Worm (Caenorhabditis elegans) whole organism, L4/young adult: ENCODE measurements around the gene Y37A1B.4.

Experiments used
- W03F9.2 ChIP-seq: fragments of 150-350 bp; optimal IDR thresholded peaks from 2 replicates; lab custom pipeline; 2014; ENCODE audit warnings: missing biosample characterization, missing genetic modification characterization
- dao-5 ChIP-seq: sonication (generic microtip); optimal IDR thresholded peaks from 2 replicates; lab custom pipeline; 2016; ENCODE audit warnings: missing genotype, missing genetic modification characterization, moderate library complexity, missing compliant biosample characterization
- him-1 ChIP-seq: sonication (generic microtip); optimal IDR thresholded peaks from 2 replicates; lab custom pipeline; 2016; ENCODE audit warnings: missing genotype, missing genetic modification reagents, missing genetic modification characterization, missing compliant biosample characterization

The Y37A1B.4 gene

DNA sequence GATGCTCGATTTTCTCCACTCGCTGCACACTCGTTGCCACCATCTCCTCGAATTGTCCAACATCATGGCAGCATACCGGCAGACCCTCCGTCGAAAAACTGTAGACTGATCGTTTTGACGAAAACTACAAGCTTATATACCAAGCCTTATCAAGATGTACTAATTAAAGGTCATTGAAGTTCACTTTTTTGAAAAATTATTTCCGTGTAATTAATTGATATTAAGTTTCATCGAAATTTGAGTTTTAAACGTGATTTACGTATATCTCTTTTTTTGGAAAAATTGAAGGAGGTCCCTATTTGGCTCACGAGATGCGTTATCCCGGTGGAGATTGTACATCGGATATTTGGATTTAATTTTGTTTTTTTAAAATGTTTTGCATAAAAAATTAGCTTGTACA lies at the start of gene Y37A1B.4:
TSS of gene Y37A1B.4 (minus strand) at position 101 of the 400 bp plus-strand sequence.
- TF ChIP-seq him-1 (tag; lab: Kevin White, UChicago): no peak
- TF ChIP-seq dao-5: no peak
- no peak for TF ChIP-seq W03F9.2 (tag; lab: Kevin White, UChicago)

DNA sequence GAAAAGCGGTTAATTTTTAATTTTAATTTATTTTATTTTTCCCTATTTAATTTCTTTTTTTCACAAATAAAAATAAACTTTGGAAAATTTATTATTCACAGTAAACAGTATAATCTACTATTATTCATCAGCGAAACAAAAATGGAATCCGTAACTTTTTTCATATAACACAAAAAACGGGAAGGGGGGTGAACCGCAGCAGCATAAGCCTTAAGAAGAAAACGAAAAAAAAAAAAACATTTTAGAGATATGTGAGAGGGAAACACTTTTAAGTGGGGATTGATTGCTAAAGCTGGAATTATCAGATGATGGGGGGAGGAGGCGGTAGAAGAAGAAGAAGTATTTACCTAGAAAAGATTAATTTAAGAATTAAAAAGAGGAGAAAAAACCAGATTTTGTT lies 47.1 kb upstream of the Y37A1B.4 start:
- no peak for TF ChIP-seq him-1 (tag; lab: Kevin White, UChicago)
- TF ChIP-seq W03F9.2 (tag; lab: Kevin White, UChicago): no peak
- no peak for TF ChIP-seq dao-5

DNA sequence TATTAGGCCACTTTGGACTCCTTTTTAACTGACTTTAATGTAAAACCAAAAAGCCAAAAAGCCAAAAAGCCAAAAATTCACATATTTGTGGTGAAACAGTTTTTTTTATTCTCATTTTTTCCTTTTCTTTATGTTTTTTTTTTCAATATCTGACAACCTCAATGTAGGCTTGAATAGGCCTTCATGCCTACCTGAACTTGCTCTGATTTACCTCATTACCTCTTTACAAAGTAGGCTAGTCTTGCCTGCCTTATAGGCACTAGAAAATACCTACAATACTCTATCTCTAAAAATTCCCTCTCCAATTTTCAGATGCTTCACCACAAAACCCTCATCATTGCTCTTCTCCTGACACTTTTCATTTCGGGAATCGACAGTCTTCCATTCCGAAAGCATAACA lies 45.8 kb upstream of the Y37A1B.4 start, which contains the start of gene ins-34:
TSS of gene ins-34 (plus strand) at position 301 of the 400 bp plus-strand sequence.
- TF ChIP-seq W03F9.2 (tag; lab: Kevin White, UChicago): no peak
- TF ChIP-seq dao-5: no peak

DNA sequence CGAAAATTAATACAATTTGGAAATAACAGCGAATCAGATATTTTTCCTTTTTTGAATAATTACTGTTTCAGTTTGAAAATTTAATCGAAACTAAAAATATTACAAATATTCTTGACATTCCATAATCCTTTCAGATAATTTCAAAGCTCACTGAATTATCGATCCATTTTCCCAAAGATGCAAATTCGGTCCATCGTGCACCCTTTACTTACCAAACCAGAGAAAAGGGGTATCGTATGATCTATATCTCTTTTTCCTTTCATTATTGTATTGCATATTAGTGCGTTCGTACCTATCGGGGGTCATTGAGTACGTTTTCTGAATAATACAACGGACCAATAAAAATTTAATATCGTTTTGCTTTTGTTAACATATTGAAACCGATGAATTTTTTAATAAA lies 44.2 kb upstream of the Y37A1B.4 start:
- TF ChIP-seq W03F9.2 (tag; lab: Kevin White, UChicago): no peak
- TF ChIP-seq him-1 (tag; lab: Kevin White, UChicago): no peak
- TF ChIP-seq dao-5: no peak

DNA sequence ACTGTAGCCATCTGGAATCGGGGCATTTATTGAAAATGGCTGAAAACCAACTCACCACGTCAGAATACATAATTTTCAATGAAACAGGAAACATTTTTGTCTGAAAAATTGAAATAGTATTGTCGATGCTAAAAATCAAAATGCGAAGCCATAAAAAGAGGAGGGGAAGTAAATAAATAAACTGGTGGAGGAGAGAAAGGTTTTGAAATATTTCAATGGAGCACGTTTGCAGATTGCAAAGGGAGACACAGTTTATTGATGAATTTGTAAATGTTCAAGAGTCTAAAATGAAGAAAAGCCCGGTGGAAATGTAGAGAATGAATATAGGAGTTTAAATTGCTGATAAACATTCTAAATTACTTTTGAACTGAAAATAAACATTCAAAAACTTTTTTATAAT lies 42.5 kb upstream of the Y37A1B.4 start, which contains the start of gene F52B11.5:
TSS of gene F52B11.5 (minus strand) at position 178 of the 400 bp plus-strand sequence.
- TF ChIP-seq dao-5: no peak
- TF ChIP-seq him-1 (tag; lab: Kevin White, UChicago): no peak
- TF ChIP-seq W03F9.2 (tag; lab: Kevin White, UChicago): no peak

DNA sequence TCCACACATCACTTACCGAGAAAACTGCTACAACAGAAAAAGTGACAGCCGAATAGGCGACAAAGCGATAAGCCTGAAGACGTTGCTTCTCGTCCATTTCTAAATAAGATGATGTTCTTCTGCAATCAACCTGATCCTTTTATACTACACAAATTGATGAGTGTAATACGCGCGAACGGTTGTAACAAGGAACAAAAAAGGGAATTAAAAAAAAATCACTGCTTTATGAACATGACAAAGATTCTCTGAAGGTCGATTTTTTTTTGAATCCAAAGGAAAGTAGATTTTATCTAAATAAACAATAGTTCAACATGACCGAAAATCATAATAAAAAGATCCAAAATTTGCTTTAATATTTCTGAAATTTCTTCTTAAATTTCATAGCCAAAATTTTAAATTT lies 38.7 kb upstream of the Y37A1B.4 start, which contains the start of gene col-133:
TSS of gene col-133 (minus strand) at position 101 of the 400 bp plus-strand sequence.
- TF ChIP-seq him-1 (tag; lab: Kevin White, UChicago) (no peak), W03F9.2 (tag; lab: Kevin White, UChicago) (no peak), dao-5 (no peak)

DNA sequence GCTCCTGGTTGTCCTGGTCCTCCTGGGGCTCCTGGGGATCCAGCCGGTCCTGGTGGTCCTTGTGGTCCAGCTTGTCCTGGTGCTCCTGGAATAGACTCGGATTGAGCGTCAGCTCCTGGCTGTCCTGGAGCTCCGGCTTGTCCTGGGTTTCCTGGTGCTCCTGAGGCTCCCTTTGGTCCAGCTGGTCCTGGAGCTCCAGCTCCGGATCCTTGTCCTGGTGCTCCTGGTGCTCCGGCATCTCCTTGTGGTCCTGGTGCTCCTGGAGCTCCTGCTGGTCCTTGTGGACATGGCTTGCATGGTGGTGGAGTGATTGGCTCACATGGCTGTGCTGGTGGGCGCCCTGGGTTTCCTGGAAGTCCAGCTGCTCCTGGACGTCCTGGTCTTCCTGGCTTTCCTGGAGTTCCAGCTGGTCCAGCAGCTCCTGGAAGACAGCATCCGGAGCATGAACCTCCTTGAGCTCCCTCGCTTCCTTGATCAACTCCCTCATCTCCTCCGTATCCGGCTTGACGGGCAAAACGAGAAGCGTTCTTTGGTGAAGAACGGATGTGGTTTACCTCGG lies 38.1 kb upstream of the Y37A1B.4 start:
- TF ChIP-seq him-1 (tag; lab: Kevin White, UChicago) (no peak), dao-5 (no peak), W03F9.2 (tag; lab: Kevin White, UChicago) (no peak)

DNA sequence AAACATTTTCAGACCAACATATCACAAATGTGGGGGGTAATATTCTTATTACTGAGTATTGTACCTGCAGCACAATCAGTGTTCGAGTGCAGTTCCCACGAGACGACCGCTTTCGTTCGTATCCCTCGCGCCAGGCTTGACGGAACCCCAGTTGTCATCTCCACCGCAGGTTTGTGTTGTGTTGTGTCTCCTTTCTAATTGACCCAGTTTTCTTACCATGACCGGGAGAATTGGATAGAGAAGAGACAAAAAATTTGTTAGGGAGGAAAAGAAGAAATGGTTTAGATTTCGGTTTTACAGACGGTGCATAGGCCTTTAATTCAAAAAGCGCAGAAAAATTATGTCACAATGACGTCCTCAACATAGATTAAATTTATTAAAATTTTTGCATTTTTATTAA lies 30.7 kb upstream of the Y37A1B.4 start, which contains the start of gene noah-2:
TSS of gene noah-2 (plus strand) at position 13 of the 400 bp plus-strand sequence.
- TF ChIP-seq W03F9.2 (tag; lab: Kevin White, UChicago): no peak
- no peak for TF ChIP-seq him-1 (tag; lab: Kevin White, UChicago)
- no peak for TF ChIP-seq dao-5

DNA sequence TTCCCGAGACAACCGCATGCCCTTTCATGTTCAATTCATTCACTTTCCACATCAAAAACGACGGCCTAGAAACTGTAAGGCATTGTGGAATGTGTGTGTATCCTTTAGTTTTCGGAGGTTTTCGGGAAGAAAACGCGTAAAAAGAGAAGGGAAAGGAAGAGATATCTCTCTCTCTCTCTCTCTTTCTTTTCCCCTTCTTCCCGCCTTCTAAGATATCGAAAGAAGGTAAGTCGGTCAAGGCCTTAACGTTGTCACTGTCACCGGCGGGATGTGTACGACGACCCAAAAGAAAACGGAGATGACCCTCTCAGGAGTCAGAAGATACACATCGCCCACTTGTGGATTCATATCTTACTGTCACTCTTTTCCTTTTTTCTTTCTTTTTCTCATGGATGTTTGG lies 29.2 kb upstream of the Y37A1B.4 start:
- TF ChIP-seq him-1 (tag; lab: Kevin White, UChicago) (no peak), W03F9.2 (tag; lab: Kevin White, UChicago) (no peak), dao-5 (no peak)

DNA sequence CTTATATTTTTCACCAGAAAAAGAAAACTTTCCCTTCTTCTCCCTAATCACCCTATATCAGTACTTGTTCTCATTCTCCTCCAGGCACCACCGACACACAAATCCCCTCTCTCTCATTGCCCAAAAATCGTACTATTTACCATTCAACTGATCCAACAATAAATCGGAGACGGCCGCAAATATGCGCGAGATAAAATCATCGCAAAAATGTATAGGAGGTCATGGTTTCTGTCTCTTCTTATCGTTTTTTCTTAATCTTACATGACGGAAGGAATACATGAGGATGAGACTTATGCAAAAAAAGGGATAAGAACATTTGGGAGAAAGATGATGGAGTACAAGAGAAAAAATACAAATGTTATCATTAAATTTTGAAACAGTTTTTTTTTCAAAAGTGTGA lies 25.9 kb upstream of the Y37A1B.4 start:
- no peak for TF ChIP-seq W03F9.2 (tag; lab: Kevin White, UChicago)
- no peak for TF ChIP-seq him-1 (tag; lab: Kevin White, UChicago)
- TF ChIP-seq dao-5: no peak

DNA sequence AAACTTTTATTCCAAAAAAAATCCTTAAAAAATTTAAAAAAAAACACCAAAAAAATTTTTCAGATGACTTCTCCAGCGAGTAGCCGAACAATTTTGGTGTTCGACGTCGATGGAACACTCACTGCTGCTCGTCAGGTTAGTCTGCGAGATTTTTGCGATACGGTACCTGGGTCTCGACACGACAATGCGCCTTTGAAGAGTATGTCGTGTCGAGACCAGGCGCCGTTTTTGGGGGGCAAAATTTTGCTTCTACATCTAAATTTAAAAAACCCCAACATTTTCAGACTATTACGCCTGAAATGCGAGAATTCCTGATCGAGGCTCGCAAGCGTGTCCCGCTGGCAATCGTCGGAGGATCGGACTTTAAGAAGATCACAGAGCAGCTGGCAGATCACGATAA lies 23.0 kb upstream of the Y37A1B.4 start, which contains the start of gene F52B11.2:
TSS of gene F52B11.2 (plus strand) at position 64 of the 400 bp plus-strand sequence.
- TF ChIP-seq him-1 (tag; lab: Kevin White, UChicago): no peak
- TF ChIP-seq dao-5: no peak
- no peak for TF ChIP-seq W03F9.2 (tag; lab: Kevin White, UChicago)

DNA sequence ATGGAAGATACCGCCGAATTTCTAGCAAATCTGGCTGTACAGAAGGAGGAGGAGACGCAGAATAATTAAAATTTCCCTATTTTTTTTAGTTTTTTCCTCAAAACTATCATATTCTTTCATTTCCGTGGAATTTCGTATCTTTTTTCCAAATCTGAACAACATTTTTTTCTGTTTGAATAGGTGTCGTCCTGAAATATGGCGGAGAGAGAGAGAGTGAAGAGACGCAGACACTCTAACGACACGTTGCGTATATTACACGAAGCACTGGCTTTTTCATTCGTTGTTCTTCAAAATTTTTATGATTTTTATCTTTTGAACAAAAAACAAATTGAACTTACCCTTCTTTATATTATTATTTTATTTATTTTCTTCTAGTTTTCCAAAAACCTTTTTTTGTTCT lies 22.4 kb upstream of the Y37A1B.4 start:
- TF ChIP-seq him-1 (tag; lab: Kevin White, UChicago) (no peak), dao-5 (no peak), W03F9.2 (tag; lab: Kevin White, UChicago) (no peak)

DNA sequence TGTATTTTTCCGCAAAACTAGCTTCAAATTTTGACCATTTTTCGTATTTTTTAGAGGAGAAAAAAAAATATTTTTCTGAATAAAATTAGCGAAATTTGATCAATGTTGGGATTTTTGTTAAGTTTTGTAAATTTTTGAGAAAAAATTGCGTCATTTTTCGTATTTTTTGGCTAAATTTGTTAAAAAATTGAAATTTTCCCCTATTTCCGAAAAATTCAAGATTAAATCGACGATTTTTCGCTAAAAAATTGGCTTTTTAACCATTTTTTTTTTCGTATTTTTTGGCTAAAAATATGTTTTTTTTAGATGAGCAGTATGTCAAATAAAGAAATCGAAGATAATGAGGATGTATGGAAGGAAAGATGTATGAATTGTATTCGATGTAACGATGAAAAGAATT lies 16.6 kb upstream of the Y37A1B.4 start, which contains the start of gene cfp-1:
TSS of gene cfp-1 (plus strand) at position 301 of the 400 bp plus-strand sequence.
- no peak for TF ChIP-seq dao-5
- TF ChIP-seq him-1 (tag; lab: Kevin White, UChicago): no peak
- TF ChIP-seq W03F9.2 (tag; lab: Kevin White, UChicago): no peak

DNA sequence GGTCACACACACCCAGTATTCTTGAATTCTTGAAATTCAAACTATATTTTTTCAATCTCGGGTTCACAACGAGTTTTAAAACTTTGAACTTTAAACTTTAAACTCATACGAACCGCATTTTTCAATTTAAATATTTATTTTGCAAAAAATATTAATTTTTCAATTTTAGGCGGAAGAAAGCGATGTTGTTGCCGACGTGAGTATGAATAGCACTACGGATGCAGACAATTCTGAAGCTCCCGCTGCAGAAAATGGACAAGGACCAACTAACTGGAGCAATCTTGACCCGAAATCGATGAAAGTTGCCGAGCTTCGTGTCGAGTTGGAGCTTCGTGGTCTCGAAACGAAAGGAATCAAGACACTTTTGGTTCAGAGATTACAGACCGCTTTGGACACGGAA lies 13.9 kb upstream of the Y37A1B.4 start:
- TF ChIP-seq dao-5 (no peak), W03F9.2 (tag; lab: Kevin White, UChicago) (no peak), him-1 (tag; lab: Kevin White, UChicago) (no peak)
